Fruit fly (Drosophila melanogaster): ENCODE measurements around the gene CG43725.

DNA sequence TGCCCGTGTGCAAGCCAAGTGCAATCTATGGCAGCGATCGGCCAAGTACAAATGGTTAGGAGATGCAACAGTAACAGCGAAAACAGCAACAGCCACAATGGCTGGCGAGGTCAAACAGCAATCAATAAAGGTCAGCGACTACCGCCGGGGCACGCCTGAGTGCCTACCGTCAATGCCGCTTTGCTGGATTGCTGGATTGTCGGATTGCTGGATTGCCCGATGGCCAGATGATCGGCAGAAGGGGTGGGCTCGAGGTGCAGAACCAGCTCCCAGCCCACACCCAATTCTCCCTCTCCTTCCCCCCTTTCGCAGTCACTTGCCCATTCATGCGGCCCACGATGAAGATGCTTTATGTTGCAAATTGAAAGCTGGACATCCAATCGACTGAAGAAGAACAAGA, 6.4 kb upstream of the CG43725 start:
- no peak for TF ChIP-seq psq (optimal IDR thresholded peaks at IDR 0.05)
- TF ChIP-seq CG8478 (optimal IDR thresholded peaks at IDR 0.05), result no peak
- no peak for TF ChIP-seq Dll (optimal IDR thresholded peaks at IDR 0.05)
- no peak for TF ChIP-seq usp (GFP tag; optimal IDR thresholded peaks at IDR 0.05)
- TF ChIP-seq EcR (GFP tag; optimal IDR thresholded peaks at IDR 0.05), result no peak
- TF ChIP-seq pan (optimal IDR thresholded peaks at IDR 0.05), result no peak
